Fruit fly (Drosophila melanogaster) ovary, adult (tissue): Measurements from ENCODE around the gene spz.

Experiments used
- CG17801 ChIP-seq: fragments of 200-800 bp; optimal IDR thresholded peaks from 2 replicates; lab custom pipeline; 2019; ENCODE audit warnings: missing biosample characterization, mild to moderate bottlenecking, missing genetic modification characterization, moderate library complexity; ENCODE audit not compliant: partially characterized antibody

spz gene

dm6 chr3R:27069810-27070625 is at the start of gene spz:
TSS of gene spz (minus strand) at chr3R:27070070.
- peak; percentile 23 for TF ChIP-seq CG17801

dm6 chr3R:27118346-27118745 is 48.5 kb upstream of the spz start, which contains the start of gene CG5882:
TSS of gene CG5882 (plus strand) at chr3R:27118646.
- TF ChIP-seq CG17801, result no peak

dm6 chr3R:27116465-27117092 is 46.7 kb upstream of the spz start, which contains the start of the genes CG6066 and CG5880:
TSS of gene CG6066 (minus strand) at chr3R:27116707.
TSS of gene CG5880 (plus strand) at chr3R:27116745.
- no peak for TF ChIP-seq CG17801

dm6 chr3R:27111784-27112602 is 42.1 kb upstream of the spz start, which contains the start of the genes gb and CG5815:
TSS of gene gb (minus strand) at chr3R:27112270.
TSS of gene CG5815 (plus strand) at chr3R:27112566.
- TF ChIP-seq CG17801, result peak; percentile 93

DNA sequence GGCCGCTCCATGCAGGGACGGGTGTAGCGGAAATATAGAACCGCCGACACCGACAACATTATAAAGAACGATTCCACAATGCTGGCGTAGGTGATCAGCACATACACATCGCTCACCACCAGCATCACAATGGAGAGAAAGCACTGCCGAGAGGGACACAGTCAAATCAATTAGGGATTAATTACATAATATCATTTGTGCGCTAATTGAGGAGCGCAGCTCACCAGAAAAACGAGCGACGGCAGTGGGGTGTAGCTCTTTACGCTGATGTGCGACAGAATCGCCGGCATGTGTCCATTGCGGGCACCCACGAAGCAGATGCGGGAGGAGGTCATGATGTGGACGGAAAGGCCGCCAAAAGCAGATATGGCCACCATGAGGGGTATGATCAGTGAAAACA is 39.6 kb upstream of the spz start:
- TF ChIP-seq CG17801, result no peak

- TF ChIP-seq CG17801, result no peak
Measured at dm6 chr3R:27108111-27108510, 38.2 kb upstream of the spz start.

DNA sequence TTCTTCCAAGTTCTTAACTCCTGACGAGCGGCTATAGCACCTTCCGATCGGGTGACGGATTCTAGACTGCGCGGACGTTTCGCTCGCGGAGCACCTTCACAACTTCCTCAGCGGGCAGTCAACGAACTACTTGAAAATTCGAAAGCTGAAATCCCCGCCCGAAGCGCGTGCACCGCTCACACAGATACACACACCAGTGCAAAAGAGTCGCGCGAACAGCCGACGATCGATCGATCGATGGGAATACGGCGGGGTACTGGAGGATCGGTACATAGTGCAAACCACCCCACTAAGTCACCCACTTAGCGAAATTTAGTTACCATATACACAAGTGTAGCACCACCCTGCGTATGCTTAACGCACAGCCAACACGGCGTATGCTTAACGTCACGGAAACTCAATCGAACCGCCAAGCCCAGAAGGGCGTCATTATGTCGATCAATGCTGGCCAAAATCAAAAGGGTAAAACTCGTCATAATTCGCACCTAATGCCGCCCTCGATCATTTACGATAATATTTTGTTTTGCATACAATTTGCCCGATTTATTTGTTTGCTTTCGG is 36.3 kb upstream of the spz start, which contains the start of gene CAH9:
Gene CAH9, minus strand, starts transcription at position 51 of the 561 bp plus-strand sequence.
- TF ChIP-seq CG17801, result no peak

dm6 chr3R:27105439-27105838 is 35.6 kb upstream of the spz start:
- TF ChIP-seq CG17801, result no peak

DNA sequence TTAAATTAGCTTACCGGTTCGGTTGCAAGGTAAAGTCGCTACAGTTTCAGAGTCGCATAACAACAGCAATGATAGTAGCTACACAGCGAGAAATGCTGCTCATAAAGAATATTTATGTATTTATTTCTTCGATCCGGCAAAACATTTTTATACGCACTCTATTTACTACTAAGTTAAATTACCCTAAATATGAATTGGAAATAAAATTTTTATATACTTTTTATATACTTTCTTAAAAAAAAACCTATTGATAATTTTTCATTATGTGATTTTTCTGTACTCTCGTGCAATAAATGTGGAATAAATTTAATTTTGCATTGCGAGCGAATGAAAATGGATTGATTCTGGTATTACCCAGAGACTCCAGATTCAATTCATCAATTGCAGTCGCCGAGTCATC is 31.1 kb upstream of the spz start, which contains the start of gene Jhbp11:
Gene Jhbp11, plus strand, starts transcription at position 301 of the 400 bp plus-strand sequence.
- no peak for TF ChIP-seq CG17801

DNA sequence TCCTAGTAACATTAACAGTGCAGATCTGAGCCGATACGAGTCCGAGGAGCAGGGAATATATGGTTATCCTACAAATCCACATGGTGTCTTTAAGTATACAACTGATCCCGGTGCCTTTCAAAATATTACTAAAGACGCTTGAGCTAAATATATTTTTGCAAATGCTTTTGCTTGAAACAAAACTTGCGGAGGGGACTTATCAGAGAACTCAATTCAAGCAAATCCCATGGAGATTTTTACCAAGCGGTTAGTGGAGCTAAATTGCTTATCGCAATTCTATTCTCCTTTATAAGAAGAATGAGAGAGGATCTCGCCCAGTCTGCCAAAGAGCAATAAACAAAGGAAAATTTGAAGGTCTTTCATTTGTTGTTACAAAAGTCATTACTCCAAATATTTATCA is 29.7 kb upstream of the spz start, which contains the start of gene eater:
Gene eater, minus strand, starts transcription at position 101 of the 400 bp plus-strand sequence.
- no peak for TF ChIP-seq CG17801

- TF ChIP-seq CG17801, result no peak
Measured at dm6 chr3R:27098638-27099037, 28.8 kb upstream of the spz start.

- TF ChIP-seq CG17801, result no peak
Measured at dm6 chr3R:27094233-27094632, 24.4 kb upstream of the spz start, which contains the start of gene CG14259. TSS of gene CG14259 (plus strand) at chr3R:27094533.

- no peak for TF ChIP-seq CG17801
Measured at dm6 chr3R:27092843-27093242, 23.0 kb upstream of the spz start, which contains the start of gene CG14258. TSS of gene CG14258 (plus strand) at chr3R:27093143.

- no peak for TF ChIP-seq CG17801
Measured at dm6 chr3R:27092263-27092662, 22.4 kb upstream of the spz start.

DNA sequence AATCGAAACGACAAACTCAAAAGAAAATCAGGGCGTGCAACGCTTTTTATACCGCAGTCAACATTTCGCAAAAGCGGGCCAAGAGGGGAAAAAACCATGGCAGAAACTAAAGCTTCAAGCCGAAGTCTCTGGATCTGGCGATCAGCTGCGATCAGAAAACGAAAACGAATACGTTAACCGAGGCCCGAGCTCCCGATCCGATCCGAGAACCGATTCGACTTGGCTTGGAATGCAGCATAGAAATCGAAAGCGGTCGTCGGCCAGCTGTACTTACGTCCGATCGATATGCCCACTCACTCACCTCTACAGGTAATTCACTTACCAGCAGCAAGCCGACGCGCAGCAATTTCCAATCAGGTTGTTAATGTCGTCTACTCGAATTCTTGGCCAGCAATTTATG is 21.2 kb upstream of the spz start, which contains the start of gene Cpr97Eb:
Gene Cpr97Eb, minus strand, starts transcription at position 25 of the 400 bp plus-strand sequence.
- no peak for TF ChIP-seq CG17801

DNA sequence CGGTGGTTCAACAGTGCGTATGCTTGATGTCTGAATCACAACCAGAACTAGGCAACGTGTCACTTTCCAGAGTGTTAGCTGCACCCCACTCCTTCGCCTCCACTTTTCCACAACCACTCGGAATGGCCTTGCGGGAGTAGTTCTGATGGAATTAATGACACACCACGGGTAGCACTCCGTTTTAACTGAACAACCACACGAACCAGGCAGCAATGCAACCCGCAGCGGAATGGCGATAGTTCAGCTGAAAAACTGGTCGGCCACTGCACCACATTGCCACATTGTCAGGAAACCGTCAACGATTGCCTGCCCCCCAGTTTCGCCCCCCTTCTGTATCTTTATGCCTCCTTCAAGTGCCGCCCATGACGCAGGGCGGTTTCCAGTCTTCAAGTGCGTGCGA is 17.7 kb upstream of the spz start, which contains the start of gene Cpr97Ea:
Gene Cpr97Ea, minus strand, starts transcription at position 230 of the 400 bp plus-strand sequence.
- no peak for TF ChIP-seq CG17801
